Worm (Caenorhabditis elegans) whole organism, L2 larva: ENCODE measurements around the gene C30F2.2.

Experiments
- C34F6.9 ChIP-seq: fragments of 150-350 bp; optimal IDR thresholded peaks from 2 replicates; lab custom pipeline; 2014; ENCODE audit warnings: missing biosample characterization, missing genetic modification characterization
- F13H6.1 ChIP-seq: sonication (generic microtip); optimal IDR thresholded peaks from 2 replicates; lab custom pipeline; 2016; ENCODE audit warnings: missing genetic modification characterization, missing compliant biosample characterization
- R02D3.7 ChIP-seq: fragments of 150-350 bp; optimal IDR thresholded peaks from 2 replicates; lab custom pipeline; 2014; ENCODE audit warnings: missing biosample characterization, missing genetic modification characterization
- Y55F3AM.14 ChIP-seq: fragments of 200-800 bp; sonication (Bioruptor generic); optimal IDR thresholded peaks from 2 replicates; lab custom pipeline; 2018; ENCODE audit warnings: mild to moderate bottlenecking, missing genetic modification characterization, missing compliant biosample characterization
- ZK546.5 ChIP-seq: sonication (generic microtip); optimal IDR thresholded peaks from 2 replicates; lab custom pipeline; 2017; ENCODE audit warnings: missing biosample characterization, missing genetic modification characterization
- aly-2 ChIP-seq: fragments of 150-350 bp; optimal IDR thresholded peaks from 2 replicates; lab custom pipeline; 2014; ENCODE audit warnings: missing biosample characterization, missing genetic modification characterization
- ama-1 ChIP-seq: fragments of 150-350 bp; optimal IDR thresholded peaks from 2 replicates; lab custom pipeline; 2018; ENCODE audit warnings: inconsistent platforms
- blmp-1 ChIP-seq: sonication (generic microtip); optimal IDR thresholded peaks from 2 replicates; lab custom pipeline; 2017; ENCODE audit warnings: missing genetic modification characterization, mild to moderate bottlenecking, missing compliant biosample characterization, antibody characterized with exemption, moderate library complexity; ENCODE audit not compliant: insufficient read depth
- ceh-16 ChIP-seq: fragments of 150-350 bp; optimal IDR thresholded peaks from 2 replicates; lab custom pipeline; 2014; ENCODE audit warnings: missing biosample characterization, missing genetic modification characterization
- ceh-82 ChIP-seq: fragments of 150-350 bp; optimal IDR thresholded peaks from 2 replicates; lab custom pipeline; 2014; ENCODE audit warnings: missing biosample characterization, missing genetic modification characterization
- crh-2 ChIP-seq: sonication (generic microtip); optimal IDR thresholded peaks from 2 replicates; lab custom pipeline; 2017; ENCODE audit warnings: missing biosample characterization, missing genetic modification characterization
- dmd-4 ChIP-seq: sonication (generic microtip); optimal IDR thresholded peaks from 2 replicates; lab custom pipeline; 2017; ENCODE audit warnings: missing biosample characterization, missing genetic modification characterization
- egl-27 ChIP-seq: sonication (generic microtip); optimal IDR thresholded peaks from 3 replicates; lab custom pipeline; 2017; ENCODE audit warnings: missing biosample characterization, missing genetic modification reagents, missing genetic modification characterization
- elt-1 ChIP-seq: fragments of 150-350 bp; optimal IDR thresholded peaks from 2 replicates; lab custom pipeline; 2014; ENCODE audit warnings: missing biosample characterization, missing genetic modification characterization
- elt-3 ChIP-seq: sonication (generic microtip); optimal IDR thresholded peaks from 2 replicates; lab custom pipeline; 2017; ENCODE audit warnings: missing biosample characterization, missing genetic modification characterization
- gmeb-1 ChIP-seq: fragments of 150-350 bp; optimal IDR thresholded peaks from 2 replicates; lab custom pipeline; 2014; ENCODE audit warnings: missing biosample characterization, missing genetic modification characterization
- lin-11 ChIP-seq: fragments of 150-350 bp; sonication (generic microtip); optimal IDR thresholded peaks from 2 replicates; lab custom pipeline; 2014; ENCODE audit warnings: missing biosample characterization, missing genetic modification characterization, inconsistent platforms, mixed read lengths
- lin-13 ChIP-seq: fragments of 150-350 bp; optimal IDR thresholded peaks from 2 replicates; lab custom pipeline; 2014; ENCODE audit warnings: missing biosample characterization, missing genetic modification reagents, missing genetic modification characterization
- lsy-2 ChIP-seq, 2 experiments: fragments of 150-350 bp in 1 of 2; sonication (generic microtip) in 1 of 2; optimal IDR thresholded peaks; 2 replicates each; lab custom pipeline; 2014 to 2017; ENCODE audit warnings: missing biosample characterization in 2 of 2, missing genetic modification characterization in 2 of 2
- mab-5 ChIP-seq: fragments of 150-350 bp; optimal IDR thresholded peaks from 2 replicates; lab custom pipeline; 2014; ENCODE audit warnings: missing biosample characterization, missing genetic modification characterization
- mbf-1 ChIP-seq: sonication (generic microtip); optimal IDR thresholded peaks from 2 replicates; lab custom pipeline; 2017; ENCODE audit warnings: missing biosample characterization, missing genetic modification characterization
- mdl-1 ChIP-seq, 2 experiments: fragments of 150-350 bp in 1 of 2; sonication (generic microtip) in 1 of 2; optimal IDR thresholded peaks; 2 replicates each; lab custom pipeline; 2017; ENCODE audit warnings: missing biosample characterization in 2 of 2, missing genetic modification characterization in 2 of 2
- nhr-10 ChIP-seq: sonication (generic microtip); optimal IDR thresholded peaks from 2 replicates; lab custom pipeline; 2017; ENCODE audit warnings: missing biosample characterization, missing genetic modification characterization
- nhr-12 ChIP-seq: fragments of 150-350 bp; optimal IDR thresholded peaks from 2 replicates; lab custom pipeline; 2014; ENCODE audit warnings: missing biosample characterization, missing genetic modification characterization
- nhr-129 ChIP-seq: fragments of 150-350 bp; optimal IDR thresholded peaks from 2 replicates; lab custom pipeline; 2014; ENCODE audit warnings: missing biosample characterization, missing genetic modification characterization
- nhr-21 ChIP-seq: fragments of 150-350 bp; optimal IDR thresholded peaks from 2 replicates; lab custom pipeline; 2014; ENCODE audit warnings: missing biosample characterization, missing genetic modification characterization
- nhr-23 ChIP-seq: fragments of 150-350 bp; optimal IDR thresholded peaks from 2 replicates; lab custom pipeline; 2014; ENCODE audit warnings: missing biosample characterization, missing genetic modification reagents, missing genetic modification characterization
- nhr-237 ChIP-seq: fragments of 150-350 bp; optimal IDR thresholded peaks from 2 replicates; lab custom pipeline; 2014; ENCODE audit warnings: missing biosample characterization, missing genetic modification characterization
- nhr-6 ChIP-seq: fragments of 150-350 bp; optimal IDR thresholded peaks from 2 replicates; lab custom pipeline; 2014; ENCODE audit warnings: missing biosample characterization, missing genetic modification characterization
- nhr-77 ChIP-seq: fragments of 150-350 bp; optimal IDR thresholded peaks from 2 replicates; lab custom pipeline; 2014; ENCODE audit warnings: missing biosample characterization, missing genetic modification characterization
- peb-1 ChIP-seq: fragments of 150-350 bp; optimal IDR thresholded peaks from 2 replicates; lab custom pipeline; 2014; ENCODE audit warnings: missing biosample characterization, missing genetic modification characterization
- sem-4 ChIP-seq: fragments of 150-350 bp; optimal IDR thresholded peaks from 2 replicates; lab custom pipeline; 2014; ENCODE audit warnings: missing biosample characterization, missing genetic modification reagents, missing genetic modification characterization
- skn-1 ChIP-seq: sonication (generic microtip); optimal IDR thresholded peaks from 2 replicates; lab custom pipeline; 2017; ENCODE audit warnings: missing biosample characterization, missing genetic modification characterization
- sma-3 ChIP-seq: sonication (generic microtip); optimal IDR thresholded peaks from 2 replicates; lab custom pipeline; 2016; ENCODE audit warnings: missing genetic modification reagents, missing genetic modification characterization, missing compliant biosample characterization
- sma-9 ChIP-seq, 2 experiments: fragments of 150-350 bp in 1 of 2; sonication (generic microtip) in 1 of 2; optimal IDR thresholded peaks; 2 replicates each; lab custom pipeline; 2014 to 2016; ENCODE audit warnings: missing genetic modification characterization in 2 of 2, mild to moderate bottlenecking in 1 of 2, missing biosample characterization in 1 of 2, missing compliant biosample characterization in 1 of 2, missing genetic modification reagents in 1 of 2, moderate library complexity in 1 of 2
- snpc-4 ChIP-seq: fragments of 150-350 bp; optimal IDR thresholded peaks from 2 replicates; lab custom pipeline; 2014; ENCODE audit warnings: missing biosample characterization, missing genetic modification characterization
- unc-39 ChIP-seq: fragments of 150-350 bp; optimal IDR thresholded peaks from 2 replicates; lab custom pipeline; 2014; ENCODE audit warnings: missing biosample characterization, missing genetic modification characterization
- unc-55 ChIP-seq: fragments of 150-350 bp; sonication (generic microtip); optimal IDR thresholded peaks from 3 replicates; lab custom pipeline; 2014; ENCODE audit warnings: missing biosample characterization, missing genetic modification reagents, missing genetic modification characterization
- unc-62 ChIP-seq: fragments of 150-350 bp; optimal IDR thresholded peaks from 2 replicates; lab custom pipeline; 2014; ENCODE audit warnings: missing biosample characterization, missing genetic modification reagents, missing genetic modification characterization
- zag-1 ChIP-seq: fragments of 150-350 bp; optimal IDR thresholded peaks from 2 replicates; lab custom pipeline; 2014; ENCODE audit warnings: missing biosample characterization, missing genetic modification characterization

The C30F2.2 gene

ce11 chrX:16124794-16125193, 39.8 kb upstream of the C30F2.2 start:
- TF ChIP-seq lin-11 (tag; lab: Kevin White, UChicago) (no peak), sem-4 (tag; lab: Kevin White, UChicago) (no peak), sma-3 (GFP tag; lab: Kevin White, UChicago) (no peak), unc-55 (no peak), dmd-4 (tag; lab: Kevin White, UChicago) (no peak), ceh-82 (tag; lab: Kevin White, UChicago) (no peak), ceh-16 (tag; lab: Kevin White, UChicago) (no peak), nhr-12 (tag; lab: Kevin White, UChicago) (no peak), mbf-1 (no peak), skn-1 (tag; lab: Kevin White, UChicago) (no peak), nhr-129 (tag; lab: Kevin White, UChicago) (no peak), nhr-23 (tag; lab: Kevin White, UChicago) (no peak), R02D3.7 (no peak), lin-13 (GFP tag; lab: Kevin White, UChicago) (no peak), crh-2 (tag; lab: Kevin White, UChicago) (no peak), egl-27 (tag; lab: Kevin White, UChicago) (no peak), lsy-2 (tag; optimal IDR thresholded peaks at IDR 0.05; lab: Kevin White, UChicago) (no peak)

ce11 chrX:16124290-16124689, 39.3 kb upstream of the C30F2.2 start:
- no peak for TF ChIP-seq snpc-4 (tag; lab: Kevin White, UChicago)
- no peak for TF ChIP-seq C34F6.9
- TF ChIP-seq gmeb-1: no peak
- no peak for TF ChIP-seq ceh-16 (tag; lab: Kevin White, UChicago)
- TF ChIP-seq ZK546.5 (tag; lab: Kevin White, UChicago): no peak
- TF ChIP-seq unc-39 (tag; lab: Kevin White, UChicago): no peak
- no peak for TF ChIP-seq lin-13 (GFP tag; lab: Kevin White, UChicago)
- no peak for TF ChIP-seq mab-5 (tag; lab: Kevin White, UChicago)
- no peak for TF ChIP-seq crh-2 (tag; lab: Kevin White, UChicago)
- no peak for TF ChIP-seq peb-1 (tag; lab: Kevin White, UChicago)

ce11 chrX:16122628-16123027, 37.6 kb upstream of the C30F2.2 start:
- TF ChIP-seq egl-27 (tag; lab: Kevin White, UChicago) (no peak), unc-62 (GFP tag; lab: Kevin White, UChicago) (no peak), dmd-4 (tag; lab: Kevin White, UChicago) (no peak), ZK546.5 (tag; lab: Kevin White, UChicago) (no peak), zag-1 (tag; lab: Kevin White, UChicago) (no peak), mdl-1 (tag; optimal IDR thresholded peaks at IDR 0.05; lab: Kevin White, UChicago) (no peak), Y55F3AM.14 (GFP tag; lab: Kevin White, UChicago) (no peak), elt-3 (no peak), sma-3 (GFP tag; lab: Kevin White, UChicago) (no peak), sma-9 (GFP tag; optimal IDR thresholded peaks at IDR 0.05; lab: Kevin White, UChicago) (no peak), sma-9 (tag; optimal IDR thresholded peaks at IDR 0.05; lab: Kevin White, UChicago) (no peak), nhr-129 (tag; lab: Kevin White, UChicago) (no peak), nhr-21 (tag; lab: Kevin White, UChicago) (no peak), nhr-10 (tag; lab: Kevin White, UChicago) (no peak), nhr-77 (no peak), blmp-1 (tag; lab: Kevin White, UChicago) (no peak), skn-1 (tag; lab: Kevin White, UChicago) (no peak), nhr-6 (tag; lab: Kevin White, UChicago) (no peak)

- TF ChIP-seq ama-1 (lab: Kevin White, UChicago): no peak
- TF ChIP-seq F13H6.1: no peak
- TF ChIP-seq nhr-21 (tag; lab: Kevin White, UChicago): no peak
- no peak for TF ChIP-seq lsy-2 (tag; optimal IDR thresholded peaks at IDR 0.05; lab: Kevin White, UChicago)
- no peak for TF ChIP-seq aly-2 (tag; lab: Kevin White, UChicago)
- no peak for TF ChIP-seq sma-3 (GFP tag; lab: Kevin White, UChicago)
- no peak for TF ChIP-seq nhr-77
- TF ChIP-seq elt-1: no peak
- TF ChIP-seq skn-1 (tag; lab: Kevin White, UChicago): no peak
- no peak for TF ChIP-seq gmeb-1
- no peak for TF ChIP-seq unc-39 (tag; lab: Kevin White, UChicago)
- no peak for TF ChIP-seq nhr-237 (tag; lab: Kevin White, UChicago)
Measured at ce11 chrX:16117618-16118017, 32.6 kb upstream of the C30F2.2 start.
